Worm (Caenorhabditis elegans) whole organism, L2 larva: ENCODE results near the gene M05D6.3.

Source experiments
- F13H6.1 ChIP-seq: sonication (generic microtip); optimal IDR thresholded peaks from 2 replicates; lab custom pipeline; 2016; ENCODE audit warnings: missing genetic modification characterization, missing compliant biosample characterization
- R02D3.7 ChIP-seq: fragments of 150-350 bp; optimal IDR thresholded peaks from 2 replicates; lab custom pipeline; 2014; ENCODE audit warnings: missing biosample characterization, missing genetic modification characterization
- ZK546.5 ChIP-seq: sonication (generic microtip); optimal IDR thresholded peaks from 2 replicates; lab custom pipeline; 2017; ENCODE audit warnings: missing biosample characterization, missing genetic modification characterization
- blmp-1 ChIP-seq: sonication (generic microtip); optimal IDR thresholded peaks from 2 replicates; lab custom pipeline; 2017; ENCODE audit warnings: missing genetic modification characterization, mild to moderate bottlenecking, missing compliant biosample characterization, antibody characterized with exemption, moderate library complexity; ENCODE audit not compliant: insufficient read depth
- ceh-82 ChIP-seq: fragments of 150-350 bp; optimal IDR thresholded peaks from 2 replicates; lab custom pipeline; 2014; ENCODE audit warnings: missing biosample characterization, missing genetic modification characterization
- crh-2 ChIP-seq: sonication (generic microtip); optimal IDR thresholded peaks from 2 replicates; lab custom pipeline; 2017; ENCODE audit warnings: missing biosample characterization, missing genetic modification characterization
- egl-27 ChIP-seq: sonication (generic microtip); optimal IDR thresholded peaks from 3 replicates; lab custom pipeline; 2017; ENCODE audit warnings: missing biosample characterization, missing genetic modification reagents, missing genetic modification characterization
- elt-1 ChIP-seq: fragments of 150-350 bp; optimal IDR thresholded peaks from 2 replicates; lab custom pipeline; 2014; ENCODE audit warnings: missing biosample characterization, missing genetic modification characterization
- elt-3 ChIP-seq: sonication (generic microtip); optimal IDR thresholded peaks from 2 replicates; lab custom pipeline; 2017; ENCODE audit warnings: missing biosample characterization, missing genetic modification characterization
- fos-1 ChIP-seq: fragments of 150-350 bp; optimal IDR thresholded peaks from 2 replicates; lab custom pipeline; 2014; ENCODE audit warnings: missing biosample characterization, missing genetic modification characterization
- gmeb-1 ChIP-seq: fragments of 150-350 bp; optimal IDR thresholded peaks from 2 replicates; lab custom pipeline; 2014; ENCODE audit warnings: missing biosample characterization, missing genetic modification characterization
- lin-11 ChIP-seq: fragments of 150-350 bp; sonication (generic microtip); optimal IDR thresholded peaks from 2 replicates; lab custom pipeline; 2014; ENCODE audit warnings: missing biosample characterization, missing genetic modification characterization, inconsistent platforms, mixed read lengths
- lin-39 ChIP-seq: fragments of 150-350 bp; optimal IDR thresholded peaks from 2 replicates; lab custom pipeline; 2014; ENCODE audit warnings: missing biosample characterization, missing genetic modification reagents, missing genetic modification characterization
- lsy-2 ChIP-seq, 2 experiments: fragments of 150-350 bp in 1 of 2; sonication (generic microtip) in 1 of 2; optimal IDR thresholded peaks; 2 replicates each; lab custom pipeline; 2014 to 2017; ENCODE audit warnings: missing biosample characterization in 2 of 2, missing genetic modification characterization in 2 of 2
- mab-5 ChIP-seq: fragments of 150-350 bp; optimal IDR thresholded peaks from 2 replicates; lab custom pipeline; 2014; ENCODE audit warnings: missing biosample characterization, missing genetic modification characterization
- mbf-1 ChIP-seq: sonication (generic microtip); optimal IDR thresholded peaks from 2 replicates; lab custom pipeline; 2017; ENCODE audit warnings: missing biosample characterization, missing genetic modification characterization
- mdl-1 ChIP-seq, 2 experiments: fragments of 150-350 bp in 1 of 2; sonication (generic microtip) in 1 of 2; optimal IDR thresholded peaks; 2 replicates each; lab custom pipeline; 2017; ENCODE audit warnings: missing biosample characterization in 2 of 2, missing genetic modification characterization in 2 of 2
- nhr-10 ChIP-seq: sonication (generic microtip); optimal IDR thresholded peaks from 2 replicates; lab custom pipeline; 2017; ENCODE audit warnings: missing biosample characterization, missing genetic modification characterization
- nhr-11 ChIP-seq: fragments of 150-350 bp; optimal IDR thresholded peaks from 2 replicates; lab custom pipeline; 2014; ENCODE audit warnings: missing biosample characterization, missing genetic modification characterization
- nhr-129 ChIP-seq: fragments of 150-350 bp; optimal IDR thresholded peaks from 2 replicates; lab custom pipeline; 2014; ENCODE audit warnings: missing biosample characterization, missing genetic modification characterization
- nhr-21 ChIP-seq: fragments of 150-350 bp; optimal IDR thresholded peaks from 2 replicates; lab custom pipeline; 2014; ENCODE audit warnings: missing biosample characterization, missing genetic modification characterization
- nhr-237 ChIP-seq: fragments of 150-350 bp; optimal IDR thresholded peaks from 2 replicates; lab custom pipeline; 2014; ENCODE audit warnings: missing biosample characterization, missing genetic modification characterization
- nhr-25 ChIP-seq: fragments of 150-350 bp; sonication (generic microtip); optimal IDR thresholded peaks from 3 replicates; lab custom pipeline; 2014; ENCODE audit warnings: missing biosample characterization, missing genetic modification characterization
- nhr-6 ChIP-seq: fragments of 150-350 bp; optimal IDR thresholded peaks from 2 replicates; lab custom pipeline; 2014; ENCODE audit warnings: missing biosample characterization, missing genetic modification characterization
- sem-4 ChIP-seq: fragments of 150-350 bp; optimal IDR thresholded peaks from 2 replicates; lab custom pipeline; 2014; ENCODE audit warnings: missing biosample characterization, missing genetic modification reagents, missing genetic modification characterization
- skn-1 ChIP-seq: sonication (generic microtip); optimal IDR thresholded peaks from 2 replicates; lab custom pipeline; 2017; ENCODE audit warnings: missing biosample characterization, missing genetic modification characterization
- sma-3 ChIP-seq: sonication (generic microtip); optimal IDR thresholded peaks from 2 replicates; lab custom pipeline; 2016; ENCODE audit warnings: missing genetic modification reagents, missing genetic modification characterization, missing compliant biosample characterization
- sma-9 ChIP-seq, 2 experiments: fragments of 150-350 bp in 1 of 2; sonication (generic microtip) in 1 of 2; optimal IDR thresholded peaks; 2 replicates each; lab custom pipeline; 2014 to 2016; ENCODE audit warnings: missing genetic modification characterization in 2 of 2, mild to moderate bottlenecking in 1 of 2, missing biosample characterization in 1 of 2, missing compliant biosample characterization in 1 of 2, missing genetic modification reagents in 1 of 2, moderate library complexity in 1 of 2
- snpc-4 ChIP-seq: fragments of 150-350 bp; optimal IDR thresholded peaks from 2 replicates; lab custom pipeline; 2014; ENCODE audit warnings: missing biosample characterization, missing genetic modification characterization
- unc-39 ChIP-seq: fragments of 150-350 bp; optimal IDR thresholded peaks from 2 replicates; lab custom pipeline; 2014; ENCODE audit warnings: missing biosample characterization, missing genetic modification characterization
- unc-55 ChIP-seq: fragments of 150-350 bp; sonication (generic microtip); optimal IDR thresholded peaks from 3 replicates; lab custom pipeline; 2014; ENCODE audit warnings: missing biosample characterization, missing genetic modification reagents, missing genetic modification characterization
- ztf-1 ChIP-seq: fragments of 200-800 bp; sonication (Bioruptor generic); conservative IDR thresholded peaks from 2 replicates; pipeline ENCODE4 v1.3.6; 2022; ENCODE audit warnings: missing genetic modification characterization, missing compliant biosample characterization
- ztf-4 ChIP-seq: fragments of 150-350 bp; optimal IDR thresholded peaks from 2 replicates; lab custom pipeline; 2014; ENCODE audit warnings: missing biosample characterization, missing genetic modification characterization

M05D6.3 gene

DNA sequence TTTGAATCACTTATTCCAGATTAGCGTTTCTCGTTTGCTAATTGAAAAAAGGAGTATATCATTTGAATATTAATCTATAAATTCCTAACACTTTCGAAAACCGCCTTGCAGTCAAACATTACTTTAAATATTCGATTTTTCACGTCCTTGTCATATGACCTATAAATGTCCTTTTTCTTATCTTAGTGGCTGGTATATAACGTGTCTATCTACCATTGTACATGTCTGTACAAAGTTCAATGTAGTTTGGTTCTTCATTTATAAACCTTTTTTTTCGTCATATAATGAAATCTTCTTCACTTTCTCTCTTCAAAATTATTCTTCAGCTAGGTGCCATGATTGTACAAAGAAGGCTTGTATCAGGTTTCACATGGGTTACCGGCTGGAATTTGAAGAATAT is 10.0 kb downstream of the M05D6.3 start, which contains the start of gene gbh-2:
Gene gbh-2 (plus strand): TSS at position 277 of the 400 bp plus-strand sequence.
- TF ChIP-seq R02D3.7 (no peak), gmeb-1 (tag; lab: Kevin White, UChicago) (peak; percentile 48), nhr-11 (tag; lab: Kevin White, UChicago) (no peak), sma-3 (GFP tag; lab: Kevin White, UChicago) (peak; percentile 64), skn-1 (tag; lab: Kevin White, UChicago) (no peak), ceh-82 (no peak), unc-55 (no peak), unc-39 (tag; lab: Kevin White, UChicago) (no peak), fos-1 (tag; lab: Kevin White, UChicago) (peak; percentile 73), elt-3 (tag; lab: Kevin White, UChicago) (no peak), ZK546.5 (tag; lab: Kevin White, UChicago) (no peak), sem-4 (tag; lab: Kevin White, UChicago) (no peak), lsy-2 (tag; optimal IDR thresholded peaks at IDR 0.05; lab: Kevin White, UChicago) (peak in 1 of 2 experiments; percentile 3), nhr-129 (tag; lab: Kevin White, UChicago) (peak; percentile 93), sma-9 (GFP tag; optimal IDR thresholded peaks at IDR 0.05; lab: Kevin White, UChicago) (peak; percentile 89), sma-9 (tag; optimal IDR thresholded peaks at IDR 0.05; lab: Kevin White, UChicago) (no peak), mdl-1 (tag; optimal IDR thresholded peaks at IDR 0.05; lab: Kevin White, UChicago) (no peak), snpc-4 (tag; lab: Kevin White, UChicago) (no peak), elt-1 (no peak), nhr-25 (tag; lab: Kevin White, UChicago) (peak; percentile 92), mab-5 (tag; lab: Kevin White, UChicago) (no peak), nhr-6 (tag; lab: Kevin White, UChicago) (peak; percentile 24), crh-2 (tag; lab: Kevin White, UChicago) (peak; percentile 86), blmp-1 (tag; lab: Kevin White, UChicago) (peak; percentile 57), nhr-21 (tag; lab: Kevin White, UChicago) (peak; percentile 80), F13H6.1 (tag; lab: Kevin White, UChicago) (peak; percentile 19), lin-39 (tag; lab: Kevin White, UChicago) (no peak)

DNA sequence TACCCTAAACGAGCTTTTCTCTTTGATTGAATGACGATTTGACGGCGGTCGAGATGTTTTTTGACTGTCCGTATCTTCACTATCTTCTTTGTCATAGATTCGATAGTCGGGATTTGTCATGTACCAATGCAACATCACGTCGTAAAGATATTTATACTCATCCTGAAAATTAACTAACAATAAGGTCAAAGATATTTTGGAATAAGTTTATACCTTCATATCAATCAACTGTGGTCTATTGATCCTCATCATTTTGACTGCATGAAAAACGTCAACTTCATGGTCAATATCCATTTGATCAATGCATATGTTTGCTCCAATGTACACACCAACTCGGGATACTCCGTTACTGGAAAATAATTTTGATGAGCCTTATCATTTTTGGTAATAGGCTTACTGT is 12.6 kb downstream of the M05D6.3 start:
- no peak for TF ChIP-seq mbf-1 (tag; lab: Kevin White, UChicago)
- no peak for TF ChIP-seq sma-3 (GFP tag; lab: Kevin White, UChicago)

DNA sequence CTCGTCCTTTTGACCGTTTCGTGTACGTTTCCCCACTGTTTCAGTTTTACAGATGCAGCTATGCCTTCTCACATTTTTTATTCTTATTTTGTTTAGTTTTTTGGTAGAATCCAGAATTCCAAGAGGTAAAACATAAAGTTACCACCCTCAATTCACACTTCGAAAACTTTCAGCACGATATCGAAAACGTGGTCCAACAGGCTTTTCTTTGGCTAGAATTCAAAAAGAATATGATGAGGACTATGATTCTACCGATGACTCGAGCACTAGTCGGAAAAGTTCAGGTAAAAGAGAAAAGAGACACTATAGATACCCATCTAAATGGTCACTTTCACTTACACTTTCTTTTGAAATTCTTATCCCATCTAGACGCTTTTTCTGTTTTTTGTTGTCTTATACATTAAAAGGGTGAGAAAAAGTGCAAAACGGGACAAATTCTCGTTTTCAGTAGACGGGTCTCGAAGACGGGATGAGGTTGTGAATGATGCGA is 18.7 kb downstream of the M05D6.3 start, which contains the start of gene M05D6.9:
Gene M05D6.9 (plus strand): TSS at position 51 of the 490 bp plus-strand sequence.
- TF ChIP-seq lin-11 (no peak), blmp-1 (tag; lab: Kevin White, UChicago) (peak; percentile 75), sma-9 (GFP tag; optimal IDR thresholded peaks at IDR 0.05; lab: Kevin White, UChicago) (no peak), sma-9 (tag; optimal IDR thresholded peaks at IDR 0.05; lab: Kevin White, UChicago) (no peak)

DNA sequence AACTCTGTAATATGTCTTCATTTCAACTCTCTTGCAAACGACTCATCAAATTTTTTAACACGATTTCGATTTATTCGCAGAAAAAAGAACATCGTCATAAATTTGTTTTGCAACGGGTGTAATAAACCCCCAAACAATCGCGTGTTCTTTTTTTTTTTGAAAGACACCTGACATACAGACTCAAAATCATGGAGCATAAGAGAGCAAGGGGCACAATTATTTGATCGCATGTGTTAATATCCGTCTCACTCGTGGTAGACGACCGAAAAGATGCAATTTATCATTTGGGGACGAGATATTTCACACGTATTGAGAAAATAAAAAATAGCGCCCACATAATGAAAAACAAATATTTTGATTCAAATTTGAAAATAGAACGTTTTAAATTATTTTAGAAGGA is 20.6 kb downstream of the M05D6.3 start:
- TF ChIP-seq R02D3.7 (no peak), nhr-11 (tag; lab: Kevin White, UChicago) (no peak), elt-3 (tag; lab: Kevin White, UChicago) (no peak), F13H6.1 (tag; lab: Kevin White, UChicago) (no peak), blmp-1 (tag; lab: Kevin White, UChicago) (no peak), nhr-129 (tag; lab: Kevin White, UChicago) (peak; percentile 20), skn-1 (tag; lab: Kevin White, UChicago) (no peak), sma-9 (GFP tag; optimal IDR thresholded peaks at IDR 0.05; lab: Kevin White, UChicago) (peak; percentile 17), sma-9 (tag; optimal IDR thresholded peaks at IDR 0.05; lab: Kevin White, UChicago) (no peak), lsy-2 (tag; optimal IDR thresholded peaks at IDR 0.05; lab: Kevin White, UChicago) (peak in 1 of 2 experiments; percentile 0), crh-2 (tag; lab: Kevin White, UChicago) (no peak)

DNA sequence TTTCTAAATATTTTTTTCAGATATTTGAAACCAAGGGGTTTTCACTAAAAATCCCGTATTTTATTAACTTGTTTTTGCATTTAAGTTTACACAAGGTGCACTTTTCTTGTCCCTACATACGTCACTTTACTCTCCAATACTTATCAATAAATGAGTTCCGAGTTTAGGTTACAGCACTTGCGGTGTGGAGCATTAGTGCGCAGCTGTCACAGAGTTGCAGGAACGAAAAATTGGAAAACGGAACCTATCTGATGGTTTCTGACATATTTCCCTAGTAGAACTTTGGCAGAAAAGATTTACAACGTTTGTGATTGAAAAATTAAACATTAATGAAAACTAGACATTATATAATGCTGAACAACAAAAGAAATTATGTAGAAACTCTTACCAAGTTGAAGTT is 22.6 kb downstream of the M05D6.3 start:
- no peak for TF ChIP-seq mbf-1 (tag; lab: Kevin White, UChicago)
- no peak for TF ChIP-seq ztf-1
- no peak for TF ChIP-seq egl-27 (tag; lab: Kevin White, UChicago)
- TF ChIP-seq sem-4 (tag; lab: Kevin White, UChicago): no peak
- no peak for TF ChIP-seq snpc-4 (tag; lab: Kevin White, UChicago)
- no peak for TF ChIP-seq nhr-237
- no peak for TF ChIP-seq ZK546.5 (tag; lab: Kevin White, UChicago)
- TF ChIP-seq nhr-10 (tag; lab: Kevin White, UChicago): no peak
- no peak for TF ChIP-seq F13H6.1 (tag; lab: Kevin White, UChicago)
- TF ChIP-seq sma-9 (GFP tag; optimal IDR thresholded peaks at IDR 0.05; lab: Kevin White, UChicago): no peak
- TF ChIP-seq sma-9 (tag; optimal IDR thresholded peaks at IDR 0.05; lab: Kevin White, UChicago): no peak
- no peak for TF ChIP-seq ztf-4 (tag; lab: Kevin White, UChicago)
